Worm (Caenorhabditis elegans) whole organism, late embryonic: Measurements from ENCODE around the gene rps-18.
A peak's percentile ranks its signal among the peaks of the same experiment; 100 is the strongest.
"Not testable (repeated sequence)": the region's sequence is repeated elsewhere in the genome, so short reads cannot be mapped to it uniquely, and the experiment has no call there.

Experiments used
- C08G9.2 ChIP-seq: sonication (generic microtip); optimal IDR thresholded peaks from 2 replicates; lab custom pipeline; 2016; ENCODE audit warnings: mild to moderate bottlenecking, missing genetic modification characterization, moderate library complexity, missing compliant biosample characterization
- C38D4.7 ChIP-seq: fragments of 200-800 bp; sonication (Bioruptor generic); optimal IDR thresholded peaks from 2 replicates; lab custom pipeline; 2018; ENCODE audit warnings: mild to moderate bottlenecking, missing genetic modification characterization, moderate library complexity, missing compliant biosample characterization
- K02D7.2 ChIP-seq: sonication (generic microtip); optimal IDR thresholded peaks from 2 replicates; lab custom pipeline; 2017; ENCODE audit warnings: mild to moderate bottlenecking, missing genetic modification characterization, missing compliant biosample characterization
- K09A11.1 ChIP-seq: sonication (generic microtip); optimal IDR thresholded peaks from 2 replicates; lab custom pipeline; 2017; ENCODE audit warnings: antibody characterized with exemption, mild to moderate bottlenecking, missing genetic modification characterization, missing compliant biosample characterization; ENCODE audit not compliant: insufficient read depth
- T23F11.4 ChIP-seq: fragments of 200-800 bp; sonication (Bioruptor generic); optimal IDR thresholded peaks from 2 replicates; lab custom pipeline; 2018; ENCODE audit warnings: mild to moderate bottlenecking, missing genetic modification characterization, missing compliant biosample characterization
- Y22D7AL.16 ChIP-seq: sonication (generic microtip); optimal IDR thresholded peaks from 2 replicates; lab custom pipeline; 2016; ENCODE audit warnings: missing genetic modification characterization, missing compliant biosample characterization
- ahr-1 ChIP-seq: sonication (generic microtip); optimal IDR thresholded peaks from 2 replicates; lab custom pipeline; 2016; ENCODE audit warnings: missing genetic modification characterization, missing compliant biosample characterization
- ceh-14 ChIP-seq: sonication (generic microtip); optimal IDR thresholded peaks from 2 replicates; lab custom pipeline; 2016; ENCODE audit warnings: missing genotype, missing genetic modification characterization, missing compliant biosample characterization
- ceh-2 ChIP-seq: sonication (generic microtip); optimal IDR thresholded peaks from 2 replicates; lab custom pipeline; 2016; ENCODE audit warnings: missing genotype, missing genetic modification characterization, missing compliant biosample characterization
- ceh-24 ChIP-seq: sonication (generic microtip); optimal IDR thresholded peaks from 2 replicates; lab custom pipeline; 2016; ENCODE audit warnings: mild to moderate bottlenecking, missing genetic modification characterization, missing compliant biosample characterization
- ceh-31 ChIP-seq: sonication (generic microtip); optimal IDR thresholded peaks from 2 replicates; lab custom pipeline; 2016; ENCODE audit warnings: missing genetic modification characterization, missing compliant biosample characterization
- ceh-48 ChIP-seq: sonication (generic microtip); optimal IDR thresholded peaks from 2 replicates; lab custom pipeline; 2016; ENCODE audit warnings: missing genetic modification characterization, inconsistent platforms, missing compliant biosample characterization
- che-1 ChIP-seq: sonication (generic microtip); optimal IDR thresholded peaks from 2 replicates; lab custom pipeline; 2016; ENCODE audit warnings: mild to moderate bottlenecking, missing genetic modification characterization, missing compliant biosample characterization
- dve-1 ChIP-seq: sonication (generic microtip); optimal IDR thresholded peaks from 2 replicates; lab custom pipeline; 2017; ENCODE audit warnings: antibody characterized with exemption, mild to moderate bottlenecking, missing genetic modification characterization, missing compliant biosample characterization
- elt-2 ChIP-seq: sonication (generic microtip); optimal IDR thresholded peaks from 2 replicates; lab custom pipeline; 2016; ENCODE audit warnings: missing genetic modification reagents, missing genetic modification characterization, missing compliant biosample characterization
- elt-4 ChIP-seq: sonication (generic microtip); optimal IDR thresholded peaks from 2 replicates; lab custom pipeline; 2016; ENCODE audit warnings: missing genetic modification characterization, missing compliant biosample characterization
- ets-4 ChIP-seq: sonication (generic microtip); optimal IDR thresholded peaks from 2 replicates; lab custom pipeline; 2016; ENCODE audit warnings: missing genetic modification characterization, missing compliant biosample characterization
- eyg-1 ChIP-seq: sonication (generic microtip); optimal IDR thresholded peaks from 2 replicates; lab custom pipeline; 2016; ENCODE audit warnings: missing genotype, missing genetic modification characterization, missing compliant biosample characterization
- fax-1 ChIP-seq: sonication (generic microtip); optimal IDR thresholded peaks from 2 replicates; lab custom pipeline; 2016; ENCODE audit warnings: missing genotype, missing genetic modification characterization, missing compliant biosample characterization
- fkh-10 ChIP-seq: fragments of 150-350 bp; optimal IDR thresholded peaks from 2 replicates; lab custom pipeline; 2014; ENCODE audit warnings: missing biosample characterization, missing genetic modification reagents, missing genetic modification characterization
- fkh-6 ChIP-seq: sonication (generic microtip); optimal IDR thresholded peaks from 2 replicates; lab custom pipeline; 2016; ENCODE audit warnings: missing genetic modification characterization, missing compliant biosample characterization
- gmeb-2 ChIP-seq: sonication (generic microtip); optimal IDR thresholded peaks from 2 replicates; lab custom pipeline; 2016; ENCODE audit warnings: missing genetic modification characterization, inconsistent platforms, missing compliant biosample characterization
- hlh-13 ChIP-seq: fragments of 200-800 bp; sonication (Bioruptor generic); optimal IDR thresholded peaks from 2 replicates; lab custom pipeline; 2018; ENCODE audit warnings: mild to moderate bottlenecking, missing genetic modification characterization, missing compliant biosample characterization
- lin-11 ChIP-seq: fragments of 200-800 bp; sonication (Bioruptor generic); optimal IDR thresholded peaks from 2 replicates; lab custom pipeline; 2018; ENCODE audit warnings: mild to moderate bottlenecking, missing genetic modification characterization, missing compliant biosample characterization
- madf-2 ChIP-seq: sonication (generic microtip); optimal IDR thresholded peaks from 2 replicates; lab custom pipeline; 2017; ENCODE audit warnings: missing genetic modification characterization, missing compliant biosample characterization
- mec-3 ChIP-seq: sonication (generic microtip); optimal IDR thresholded peaks from 2 replicates; lab custom pipeline; 2016; ENCODE audit warnings: borderline replicate concordance, missing genetic modification characterization, missing compliant biosample characterization
- nfya-1 ChIP-seq: sonication (generic microtip); optimal IDR thresholded peaks from 2 replicates; lab custom pipeline; 2017; ENCODE audit warnings: missing genetic modification characterization, mild to moderate bottlenecking, missing compliant biosample characterization, antibody characterized with exemption, moderate library complexity
- nhr-232 ChIP-seq: sonication (generic microtip); optimal IDR thresholded peaks from 2 replicates; lab custom pipeline; 2016; ENCODE audit warnings: missing genetic modification characterization, missing compliant biosample characterization
- odd-2 ChIP-seq: sonication (generic microtip); optimal IDR thresholded peaks from 2 replicates; lab custom pipeline; 2017; ENCODE audit warnings: antibody characterized with exemption, mild to moderate bottlenecking, missing genetic modification characterization, missing compliant biosample characterization
- pax-1 ChIP-seq: fragments of 150-350 bp; optimal IDR thresholded peaks from 2 replicates; lab custom pipeline; 2014; ENCODE audit warnings: missing biosample characterization, missing genetic modification characterization
- pha-4 ChIP-seq: fragments of 150-350 bp; optimal IDR thresholded peaks from 2 replicates; lab custom pipeline; 2018; ENCODE audit warnings: missing biosample characterization, missing genetic modification reagents, missing genetic modification characterization
- pqm-1 ChIP-seq: sonication (generic microtip); optimal IDR thresholded peaks from 2 replicates; lab custom pipeline; 2016; ENCODE audit warnings: missing genetic modification characterization, missing compliant biosample characterization
- pros-1 ChIP-seq: fragments of 150-350 bp; optimal IDR thresholded peaks from 2 replicates; lab custom pipeline; 2014; ENCODE audit warnings: missing biosample characterization, missing genetic modification reagents, missing genetic modification characterization
- ref-2 ChIP-seq: sonication (generic microtip); optimal IDR thresholded peaks from 2 replicates; lab custom pipeline; 2016; ENCODE audit warnings: missing genetic modification characterization, missing compliant biosample characterization
- sdc-2 ChIP-seq: sonication (generic microtip); optimal IDR thresholded peaks from 2 replicates; lab custom pipeline; 2016; ENCODE audit warnings: missing genotype, missing genetic modification characterization, missing compliant biosample characterization
- syd-9 ChIP-seq: sonication (generic microtip); optimal IDR thresholded peaks from 2 replicates; lab custom pipeline; 2016; ENCODE audit warnings: mild to moderate bottlenecking, missing genetic modification characterization, moderate library complexity, missing compliant biosample characterization
- tbx-2 ChIP-seq: sonication (generic microtip); optimal IDR thresholded peaks from 2 replicates; lab custom pipeline; 2016; ENCODE audit warnings: missing genetic modification characterization, missing compliant biosample characterization
- tbx-7 ChIP-seq: sonication (generic microtip); optimal IDR thresholded peaks from 2 replicates; lab custom pipeline; 2016; ENCODE audit warnings: missing genotype, missing genetic modification characterization, missing compliant biosample characterization
- ttx-3 ChIP-seq: sonication (generic microtip); optimal IDR thresholded peaks from 2 replicates; lab custom pipeline; 2016; ENCODE audit warnings: missing genetic modification reagents, missing genetic modification characterization, missing compliant biosample characterization
- unc-86 ChIP-seq: sonication (generic microtip); optimal IDR thresholded peaks from 2 replicates; lab custom pipeline; 2016; ENCODE audit warnings: missing genetic modification characterization, missing compliant biosample characterization

rps-18 gene

DNA sequence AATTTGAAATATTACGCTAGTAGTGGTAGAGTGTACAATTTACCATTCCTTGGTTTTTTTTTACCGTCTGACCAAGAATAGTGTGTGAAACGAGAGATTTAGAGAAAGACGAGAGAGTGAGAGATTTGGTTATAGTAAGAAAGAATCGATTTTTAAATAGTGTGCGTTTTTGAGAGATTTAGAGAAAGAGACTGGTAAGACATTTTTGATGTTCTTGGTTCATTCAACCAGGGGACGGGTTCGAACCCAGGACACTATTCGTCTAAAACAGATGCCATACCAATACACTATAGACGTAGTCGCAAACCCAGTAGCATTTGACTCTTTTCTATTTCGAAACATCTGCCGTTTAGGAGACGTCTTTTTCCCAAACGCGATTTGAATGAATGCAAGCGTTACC, 12.6 kb downstream of the rps-18 start (continued):
- TF ChIP-seq pax-1 = no peak
- peak; percentile 41 for TF ChIP-seq sdc-2 (tag; lab: Kevin White, UChicago)
- TF ChIP-seq elt-2 (tag; lab: Kevin White, UChicago) = peak; percentile 70
- peak; percentile 49 for TF ChIP-seq fax-1
- TF ChIP-seq ttx-3 (tag; lab: Kevin White, UChicago) = peak; percentile 56
- TF ChIP-seq gmeb-2 = peak; percentile 79
- peak; percentile 70 for TF ChIP-seq C38D4.7 (GFP tag; lab: Kevin White, UChicago)
- peak; percentile 82 for TF ChIP-seq ceh-48 (tag; lab: Kevin White, UChicago)
- TF ChIP-seq pqm-1 = peak; percentile 24
- peak; percentile 50 for TF ChIP-seq fkh-6 (tag; lab: Kevin White, UChicago)
- TF ChIP-seq ceh-2 (tag; lab: Kevin White, UChicago) = peak; percentile 55
- TF ChIP-seq ahr-1 (tag; lab: Kevin White, UChicago) = peak; percentile 29
- TF ChIP-seq C08G9.2 (tag; lab: Kevin White, UChicago) = peak; percentile 56
- TF ChIP-seq hlh-13 (GFP tag; lab: Kevin White, UChicago) = peak; percentile 77
- peak; percentile 43 for TF ChIP-seq dve-1 (tag; lab: Kevin White, UChicago)
- TF ChIP-seq tbx-2 (tag; lab: Kevin White, UChicago) = peak; percentile 76
- TF ChIP-seq syd-9 = peak; percentile 52
- TF ChIP-seq ceh-31 (tag; lab: Kevin White, UChicago) = peak; percentile 62
- TF ChIP-seq K09A11.1 = peak; percentile 22
- peak; percentile 67 for TF ChIP-seq ceh-14 (tag; lab: Kevin White, UChicago)
- peak; percentile 41 for TF ChIP-seq K02D7.2
- TF ChIP-seq tbx-7 (tag; lab: Kevin White, UChicago) = no peak
- TF ChIP-seq Y22D7AL.16 (tag; lab: Kevin White, UChicago) = peak; percentile 78
- peak; percentile 68 for TF ChIP-seq T23F11.4 (GFP tag; lab: Kevin White, UChicago)

DNA sequence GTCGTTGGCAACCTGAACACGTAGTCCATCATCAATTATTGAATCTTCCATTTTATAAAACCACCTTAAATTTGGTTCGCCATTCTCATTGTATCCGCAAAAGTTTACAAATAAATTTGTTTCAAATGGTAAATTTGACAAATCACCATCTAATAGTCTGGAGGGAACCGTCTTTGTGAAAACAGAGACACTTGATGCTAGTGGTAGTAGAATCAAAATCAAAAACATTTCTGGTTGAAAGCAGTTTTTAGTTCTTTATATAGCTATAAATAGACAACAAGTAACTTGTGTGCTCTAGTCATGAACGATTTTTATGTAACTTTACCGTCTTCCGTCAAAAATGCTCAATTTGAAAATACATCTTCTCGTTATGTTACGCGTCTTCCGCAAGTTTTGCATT, 17.6 kb downstream of the rps-18 start, which contains the start of gene Y57G11C.20:
Y57G11C.20 (plus strand) TSS at position 301 of the 400 bp plus-strand sequence.
- TF ChIP-seq ceh-2 (tag; lab: Kevin White, UChicago); elt-4; ets-4 (tag; lab: Kevin White, UChicago): not testable (repeated sequence)

DNA sequence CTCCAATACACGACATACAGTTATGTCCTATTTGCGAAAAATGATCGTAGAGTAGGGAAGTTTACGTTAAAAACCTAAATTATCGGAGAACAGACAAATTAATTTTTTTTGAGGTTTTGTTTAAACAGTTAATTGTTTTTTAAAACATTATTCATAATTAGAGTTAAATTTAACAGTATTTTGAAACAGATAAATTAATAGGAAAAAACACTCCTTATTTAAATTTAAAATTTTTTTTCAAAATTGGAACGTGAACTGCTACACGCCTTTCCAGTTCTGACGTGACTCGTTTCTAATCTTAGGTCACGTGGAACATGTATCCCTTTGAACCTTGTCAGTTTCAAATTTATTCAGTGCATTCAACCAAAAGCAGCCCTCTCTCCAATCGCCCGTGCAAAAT, 28.2 kb downstream of the rps-18 start, which contains the start of gene Y57G11C.52:
Y57G11C.52 (plus strand) TSS at position 301 of the 400 bp plus-strand sequence.
- no peak for TF ChIP-seq madf-2 (tag; lab: Kevin White, UChicago)

DNA sequence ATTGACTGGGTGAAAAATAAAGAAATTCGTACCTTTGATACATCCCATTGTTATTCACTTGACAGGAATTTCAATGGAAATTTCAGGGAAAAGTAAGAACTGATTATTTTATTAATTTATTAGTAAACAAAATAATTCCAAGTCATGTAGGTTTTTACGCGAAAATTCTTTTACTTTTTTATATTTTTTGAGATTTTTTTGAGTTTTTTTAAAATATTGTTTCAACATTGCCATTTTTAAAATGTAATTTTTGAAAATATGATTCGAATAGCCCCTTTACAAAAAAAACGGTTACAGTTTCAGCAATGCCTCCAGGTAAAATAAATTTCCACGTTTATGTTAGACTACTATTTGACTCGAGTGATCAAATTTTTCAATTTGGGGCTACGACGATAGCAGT, 36.2 kb downstream of the rps-18 start, which contains the start of gene Y57G11C.23:
Y57G11C.23 (minus strand) TSS at position 101 of the 400 bp plus-strand sequence.
- TF ChIP-seq ceh-14 (tag; lab: Kevin White, UChicago) = no peak
- TF ChIP-seq fkh-6 (tag; lab: Kevin White, UChicago) = no peak
- TF ChIP-seq mec-3 (tag; lab: Kevin White, UChicago) = no peak
- no peak for TF ChIP-seq T23F11.4 (GFP tag; lab: Kevin White, UChicago)
- TF ChIP-seq pha-4 (tag; lab: Kevin White, UChicago) = no peak
- TF ChIP-seq hlh-13 (GFP tag; lab: Kevin White, UChicago) = no peak
- no peak for TF ChIP-seq eyg-1 (tag; lab: Kevin White, UChicago)
- TF ChIP-seq odd-2 (tag; lab: Kevin White, UChicago) = no peak
- TF ChIP-seq ref-2 = no peak
- no peak for TF ChIP-seq lin-11
- no peak for TF ChIP-seq che-1
- no peak for TF ChIP-seq nhr-232
- no peak for TF ChIP-seq unc-86 (tag; lab: Kevin White, UChicago)
- no peak for TF ChIP-seq nfya-1
- no peak for TF ChIP-seq pros-1 (tag; lab: Kevin White, UChicago)
- TF ChIP-seq fkh-10 = no peak
- TF ChIP-seq ceh-24 (tag; lab: Kevin White, UChicago) = no peak
- no peak for TF ChIP-seq ttx-3 (tag; lab: Kevin White, UChicago)
